Fruit fly (Drosophila melanogaster) whole organism, embryonic: ENCODE measurements around the gene CG16779.
A peak's percentile ranks its signal among the peaks of the same experiment; 100 is the strongest.

ENCODE experiments used
- Abd-B ChIP-seq: fragments of 200-800 bp; sonication (Bioruptor generic); optimal IDR thresholded peaks from 2 replicates; lab custom pipeline; 2018; ENCODE audit warnings: missing biosample characterization, mild to moderate bottlenecking, missing genetic modification characterization, moderate library complexity
- C15 ChIP-seq: fragments of 200-800 bp; sonication (Bioruptor generic); IDR thresholded peaks from 3 replicates; pipeline ENCODE4 v1.3.6; 2022; ENCODE audit warnings: missing biosample characterization, missing genetic modification characterization
- CG11504 ChIP-seq: fragments of 200-800 bp; sonication (Bioruptor generic); optimal IDR thresholded peaks from 3 replicates; lab custom pipeline; 2019; ENCODE audit warnings: missing biosample characterization, mild to moderate bottlenecking, missing genetic modification characterization, moderate library complexity
- CG11723 ChIP-seq: fragments of 200-800 bp; sonication (Bioruptor generic); optimal IDR thresholded peaks from 2 replicates; lab custom pipeline; 2017; ENCODE audit warnings: missing biosample characterization, mild to moderate bottlenecking, missing genetic modification characterization
- CG13894 ChIP-seq: fragments of 200-800 bp; sonication (Bioruptor generic); optimal IDR thresholded peaks from 3 replicates; lab custom pipeline; 2018; ENCODE audit warnings: missing biosample characterization, mild to moderate bottlenecking, missing genetic modification characterization, moderate library complexity
- CG16779 ChIP-seq: fragments of 200-800 bp; sonication (Bioruptor generic); IDR thresholded peaks from 2 replicates; pipeline ENCODE4 v1.3.6; 2022; ENCODE audit warnings: missing biosample characterization, missing genetic modification characterization
- CG16863 ChIP-seq: fragments of 200-800 bp; sonication (Bioruptor generic); optimal IDR thresholded peaks from 3 replicates; lab custom pipeline; 2016; ENCODE audit warnings: missing biosample characterization, missing genetic modification characterization
- CG17912 ChIP-seq: fragments of 200-800 bp; sonication (Bioruptor generic); optimal IDR thresholded peaks from 2 replicates; lab custom pipeline; 2018; ENCODE audit warnings: missing biosample characterization, mild to moderate bottlenecking, missing genetic modification characterization
- CG2875 ChIP-seq: fragments of 200-800 bp; sonication (Bioruptor generic); optimal IDR thresholded peaks from 2 replicates; lab custom pipeline; 2017; ENCODE audit warnings: missing biosample characterization, mild to moderate bottlenecking, missing genetic modification characterization, missing genetic modification reagents
- CG31365 ChIP-seq: fragments of 200-800 bp; sonication (Bioruptor generic); optimal IDR thresholded peaks from 2 replicates; lab custom pipeline; 2018; ENCODE audit warnings: missing biosample characterization, mild to moderate bottlenecking, missing genetic modification characterization
- CG31441 ChIP-seq: fragments of 200-800 bp; sonication (Bioruptor generic); IDR thresholded peaks from 2 replicates; pipeline ENCODE4 v1.3.6; 2022; ENCODE audit warnings: missing biosample characterization, missing genetic modification characterization
- CG33557 ChIP-seq: fragments of 200-800 bp; sonication (Bioruptor generic); optimal IDR thresholded peaks from 2 replicates; lab custom pipeline; 2019; ENCODE audit warnings: missing biosample characterization, mild to moderate bottlenecking, missing genetic modification characterization, moderate library complexity
- CG34422 ChIP-seq: fragments of 200-800 bp; sonication (Bioruptor generic); IDR thresholded peaks from 3 replicates; pipeline ENCODE4 v1.3.6; 2022; ENCODE audit warnings: missing biosample characterization, missing genetic modification characterization
- CG3995 ChIP-seq: fragments of 200-800 bp; sonication (Bioruptor generic); optimal IDR thresholded peaks from 3 replicates; lab custom pipeline; 2016; ENCODE audit warnings: missing biosample characterization, missing genetic modification characterization
- CG4404 ChIP-seq: fragments of 200-800 bp; sonication (Bioruptor generic); IDR thresholded peaks from 2 replicates; pipeline ENCODE4 v1.3.6; 2022; ENCODE audit warnings: missing biosample characterization, missing genetic modification characterization
- CG4424 ChIP-seq: fragments of 200-800 bp; sonication (Bioruptor generic); optimal IDR thresholded peaks from 3 replicates; lab custom pipeline; 2016; ENCODE audit warnings: missing biosample characterization, missing genetic modification characterization
- CG8290 ChIP-seq, 3 experiments: fragments of 200-800 bp; sonication (Bioruptor generic); optimal IDR thresholded peaks; 2 replicates each; lab custom pipeline; 2016 to 2019; ENCODE audit warnings: missing biosample characterization in 3 of 3, missing genetic modification characterization in 3 of 3, mild to moderate bottlenecking in 2 of 3, moderate library complexity in 1 of 3
- CG9215 ChIP-seq: fragments of 200-800 bp; sonication (Bioruptor generic); IDR thresholded peaks from 2 replicates; pipeline ENCODE4 v1.3.6; 2022; ENCODE audit warnings: missing biosample characterization, missing genetic modification characterization
- Deaf1 ChIP-seq: fragments of 200-800 bp; optimal IDR thresholded peaks from 3 replicates; lab custom pipeline; 2019; ENCODE audit warnings: missing biosample characterization, mild to moderate bottlenecking, missing genetic modification characterization, moderate library complexity
- Dip2 ChIP-seq: fragments of 200-800 bp; sonication (Bioruptor generic); IDR thresholded peaks from 2 replicates; pipeline ENCODE4 v1.3.6; 2022; ENCODE audit warnings: missing biosample characterization, missing genetic modification characterization
- Fer2 ChIP-seq: fragments of 200-800 bp; sonication (Bioruptor generic); optimal IDR thresholded peaks from 2 replicates; lab custom pipeline; 2018; ENCODE audit warnings: missing biosample characterization, mild to moderate bottlenecking, missing genetic modification characterization, moderate library complexity
- HHEX ChIP-seq: fragments of 200-800 bp; sonication (Bioruptor generic); optimal IDR thresholded peaks from 3 replicates; lab custom pipeline; 2017; ENCODE audit warnings: missing biosample characterization, mild to moderate bottlenecking, missing genetic modification characterization, missing genetic modification reagents
- Hr3 ChIP-seq: fragments of 200-800 bp; sonication (Bioruptor generic); optimal IDR thresholded peaks from 3 replicates; lab custom pipeline; 2016; ENCODE audit warnings: missing biosample characterization, missing genetic modification characterization
- MTF-1 ChIP-seq: fragments of 200-800 bp; sonication (Bioruptor generic); optimal IDR thresholded peaks from 2 replicates; lab custom pipeline; 2018; ENCODE audit warnings: missing biosample characterization, mild to moderate bottlenecking, missing genetic modification characterization, borderline replicate concordance
- Pdp1 ChIP-seq, 2 experiments: fragments of 200-800 bp; sonication (Bioruptor generic); optimal IDR thresholded peaks; 3 replicates each; lab custom pipeline; 2016; ENCODE audit warnings: missing biosample characterization in 2 of 2, missing genetic modification characterization in 2 of 2, mild to moderate bottlenecking in 1 of 2, moderate library complexity in 1 of 2
- abd-A ChIP-seq: fragments of 200-800 bp; sonication (Bioruptor generic); optimal IDR thresholded peaks from 3 replicates; lab custom pipeline; 2019; ENCODE audit warnings: missing biosample characterization, mild to moderate bottlenecking, missing genetic modification characterization, moderate library complexity
- az2 ChIP-seq: fragments of 200-800 bp; sonication (Bioruptor generic); optimal IDR thresholded peaks from 3 replicates; lab custom pipeline; 2016; ENCODE audit warnings: missing biosample characterization, missing genetic modification characterization
- cg ChIP-seq: fragments of 200-800 bp; sonication (Bioruptor generic); optimal IDR thresholded peaks from 3 replicates; lab custom pipeline; 2019; ENCODE audit warnings: missing biosample characterization, mild to moderate bottlenecking, missing genetic modification characterization, moderate library complexity
- croc ChIP-seq: fragments of 200-800 bp; sonication (Bioruptor generic); conservative IDR thresholded peaks from 3 replicates; pipeline ENCODE4 v1.3.6; 2022; ENCODE audit warnings: missing biosample characterization, missing genetic modification characterization
- da ChIP-seq: fragments of 200-800 bp; sonication (Bioruptor generic); optimal IDR thresholded peaks from 2 replicates; lab custom pipeline; 2016; ENCODE audit warnings: missing biosample characterization, missing genetic modification characterization
- disco-r ChIP-seq: fragments of 200-800 bp; sonication (Bioruptor generic); optimal IDR thresholded peaks from 2 replicates; lab custom pipeline; 2016; ENCODE audit warnings: missing biosample characterization, missing genetic modification characterization
- ewg ChIP-seq: fragments of 200-800 bp; sonication (Bioruptor generic); optimal IDR thresholded peaks from 3 replicates; lab custom pipeline; 2017; ENCODE audit warnings: mild to moderate bottlenecking, missing biosample characterization, missing genetic modification reagents, missing genetic modification characterization
- exex ChIP-seq: fragments of 200-800 bp; sonication (Bioruptor generic); optimal IDR thresholded peaks from 4 replicates; lab custom pipeline; 2018; ENCODE audit warnings: missing biosample characterization, mild to moderate bottlenecking, missing genetic modification characterization, moderate library complexity
- eyg ChIP-seq: fragments of 200-800 bp; sonication (Bioruptor generic); optimal IDR thresholded peaks from 3 replicates; lab custom pipeline; 2016; ENCODE audit warnings: missing biosample characterization, missing genetic modification characterization
- gce ChIP-seq: fragments of 200-800 bp; sonication (Bioruptor generic); IDR thresholded peaks from 3 replicates; pipeline ENCODE4 v1.3.6; 2022; ENCODE audit warnings: missing biosample characterization, missing genetic modification characterization
- gsb-n ChIP-seq: fragments of 200-800 bp; sonication (Bioruptor generic); optimal IDR thresholded peaks from 3 replicates; lab custom pipeline; 2018; ENCODE audit warnings: missing biosample characterization, mild to moderate bottlenecking, missing genetic modification characterization
- gt ChIP-seq: fragments of 200-800 bp; sonication (Bioruptor generic); IDR thresholded peaks from 2 replicates; pipeline ENCODE4 v1.3.6; 2022; ENCODE audit warnings: missing biosample characterization, missing genetic modification characterization
- jumu ChIP-seq: fragments of 200-800 bp; sonication (Bioruptor generic); optimal IDR thresholded peaks from 3 replicates; lab custom pipeline; 2016; ENCODE audit warnings: missing biosample characterization, missing genetic modification characterization
- kni ChIP-seq: fragments of 200-800 bp; sonication (Bioruptor generic); optimal IDR thresholded peaks from 3 replicates; lab custom pipeline; 2017; ENCODE audit warnings: mild to moderate bottlenecking, missing biosample characterization, missing genetic modification reagents, missing genetic modification characterization
- lilli ChIP-seq: fragments of 200-800 bp; sonication (Bioruptor generic); optimal IDR thresholded peaks from 3 replicates; lab custom pipeline; 2016; ENCODE audit warnings: missing biosample characterization, missing genetic modification characterization
- mirr ChIP-seq: fragments of 200-800 bp; sonication (Bioruptor generic); optimal IDR thresholded peaks from 3 replicates; lab custom pipeline; 2018; ENCODE audit warnings: missing biosample characterization, mild to moderate bottlenecking, missing genetic modification characterization
- nerfin-1 ChIP-seq: fragments of 200-800 bp; sonication (Bioruptor generic); optimal IDR thresholded peaks from 3 replicates; lab custom pipeline; 2019; ENCODE audit warnings: missing biosample characterization, mild to moderate bottlenecking, missing genetic modification characterization, moderate library complexity
- pho ChIP-seq: fragments of 200-800 bp; sonication (Bioruptor generic); optimal IDR thresholded peaks from 2 replicates; lab custom pipeline; 2016; ENCODE audit warnings: missing biosample characterization, missing genetic modification characterization
- pita ChIP-seq: fragments of 200-800 bp; sonication (Bioruptor generic); optimal IDR thresholded peaks from 2 replicates; lab custom pipeline; 2017; ENCODE audit warnings: missing biosample characterization, mild to moderate bottlenecking, missing genetic modification characterization
- pnt ChIP-seq: fragments of 200-800 bp; sonication (Bioruptor generic); optimal IDR thresholded peaks from 3 replicates; lab custom pipeline; 2016; ENCODE audit warnings: missing biosample characterization, missing genetic modification characterization
- row ChIP-seq: fragments of 200-800 bp; sonication (Bioruptor generic); IDR thresholded peaks from 3 replicates; pipeline ENCODE4 v1.3.6; 2022; ENCODE audit warnings: missing biosample characterization, missing genetic modification characterization
- run ChIP-seq: fragments of 200-800 bp; sonication (Bioruptor generic); optimal IDR thresholded peaks from 3 replicates; lab custom pipeline; 2018; ENCODE audit warnings: missing biosample characterization, mild to moderate bottlenecking, missing genetic modification characterization
- tap ChIP-seq: fragments of 200-800 bp; optimal IDR thresholded peaks from 3 replicates; lab custom pipeline; 2019; ENCODE audit warnings: missing biosample characterization, mild to moderate bottlenecking, missing genetic modification characterization, moderate library complexity
- tgo ChIP-seq: fragments of 200-800 bp; sonication (Bioruptor generic); IDR thresholded peaks from 3 replicates; pipeline ENCODE4 v1.3.6; 2022; ENCODE audit warnings: missing biosample characterization, missing genetic modification characterization
- trem ChIP-seq: fragments of 200-800 bp; optimal IDR thresholded peaks from 3 replicates; lab custom pipeline; 2019; ENCODE audit warnings: missing biosample characterization, mild to moderate bottlenecking, missing genetic modification characterization, moderate library complexity
- trh ChIP-seq: fragments of 200-800 bp; sonication (Bioruptor generic); optimal IDR thresholded peaks from 2 replicates; lab custom pipeline; 2016; ENCODE audit warnings: missing biosample characterization, missing genetic modification characterization

CG16779 gene

dm6 chr3R:9488493-9488892, 5.0 kb downstream of the CG16779 start:
- TF ChIP-seq Fer2 (tag; lab: Kevin White, UChicago): no peak
- peak; percentile 93 for TF ChIP-seq Deaf1
- no peak for TF ChIP-seq exex (tag; lab: Kevin White, UChicago)
- TF ChIP-seq CG13894 (tag; lab: Kevin White, UChicago): peak; percentile 41
- TF ChIP-seq MTF-1 (GFP tag; lab: Kevin White, UChicago): no peak
- TF ChIP-seq CG11723 (GFP tag; lab: Kevin White, UChicago): no peak
- TF ChIP-seq gsb-n (tag; lab: Kevin White, UChicago): no peak
- TF ChIP-seq CG4424: no peak
- no peak for TF ChIP-seq az2 (GFP tag; lab: Kevin White, UChicago)
- no peak for TF ChIP-seq CG33557 (GFP tag; lab: Kevin White, UChicago)
- no peak for TF ChIP-seq disco-r (GFP tag; lab: Kevin White, UChicago)
- TF ChIP-seq kni (GFP tag; lab: Kevin White, UChicago): no peak
- no peak for TF ChIP-seq da (GFP tag; lab: Kevin White, UChicago)
- TF ChIP-seq jumu: no peak
- peak; percentile 35 for TF ChIP-seq mirr (GFP tag; lab: Kevin White, UChicago)
- no peak for TF ChIP-seq pho (GFP tag; lab: Kevin White, UChicago)
- TF ChIP-seq CG16779: no peak
- TF ChIP-seq HHEX (GFP tag; lab: Kevin White, UChicago): no peak
- TF ChIP-seq gce (GFP tag; lab: Robert Waterston, UW): no peak
- TF ChIP-seq Dip2 (GFP tag; lab: Robert Waterston, UW): no peak
- no peak for TF ChIP-seq Hr3 (GFP tag; lab: Kevin White, UChicago)
- no peak for TF ChIP-seq eyg (GFP tag; lab: Kevin White, UChicago)
- TF ChIP-seq C15 (GFP tag; lab: Robert Waterston, UW): no peak
- no peak for TF ChIP-seq CG2875 (GFP tag; lab: Kevin White, UChicago)
- no peak for TF ChIP-seq CG11504 (tag; lab: Kevin White, UChicago)
- no peak for TF ChIP-seq tgo (GFP tag; lab: Robert Waterston, UW)
- no peak for TF ChIP-seq nerfin-1 (tag; lab: Kevin White, UChicago)
- TF ChIP-seq tap: no peak
- TF ChIP-seq CG34422 (GFP tag; lab: Robert Waterston, UW): no peak
- TF ChIP-seq CG31441 (GFP tag; lab: Robert Waterston, UW): no peak
- no peak for TF ChIP-seq CG4404 (GFP tag; lab: Robert Waterston, UW)
- no peak for TF ChIP-seq CG8290 (GFP tag; optimal IDR thresholded peaks at IDR 0.05; lab: Kevin White, UChicago)
- TF ChIP-seq CG8290 (tag; optimal IDR thresholded peaks at IDR 0.05; lab: Kevin White, UChicago): no peak
- TF ChIP-seq Abd-B: no peak
- TF ChIP-seq CG16863 (GFP tag; lab: Kevin White, UChicago): no peak
- TF ChIP-seq abd-A: peak; percentile 92
- TF ChIP-seq CG9215: no peak
- TF ChIP-seq cg: peak; percentile 47
- no peak for TF ChIP-seq CG31365 (tag; lab: Kevin White, UChicago)
- TF ChIP-seq gt (GFP tag; lab: Robert Waterston, UW): no peak
- TF ChIP-seq pnt (GFP tag; lab: Kevin White, UChicago): no peak
- no peak for TF ChIP-seq row (GFP tag; lab: Robert Waterston, UW)
- TF ChIP-seq CG17912 (GFP tag; lab: Kevin White, UChicago): no peak
- no peak for TF ChIP-seq lilli (GFP tag; lab: Kevin White, UChicago)
- TF ChIP-seq trem (tag; lab: Kevin White, UChicago): no peak
- TF ChIP-seq trh (GFP tag; lab: Kevin White, UChicago): no peak
- TF ChIP-seq CG3995 (GFP tag; lab: Kevin White, UChicago): no peak
- no peak for TF ChIP-seq croc (GFP tag; lab: Robert Waterston, UW)
- TF ChIP-seq Pdp1 (GFP tag; optimal IDR thresholded peaks at IDR 0.05; lab: Kevin White, UChicago): no peak
- TF ChIP-seq pita (GFP tag; lab: Kevin White, UChicago): no peak
- no peak for TF ChIP-seq run (tag; lab: Kevin White, UChicago)
- no peak for TF ChIP-seq ewg
